Fruit fly (Drosophila melanogaster) whole organism, embryonic: ENCODE measurements around the gene Zpr1.
A peak's percentile ranks its signal among the peaks of the same experiment; 100 is the strongest.

ENCODE experiments used
- CG12104 ChIP-seq: fragments of 200-800 bp; sonication (Bioruptor generic); optimal IDR thresholded peaks from 3 replicates; lab custom pipeline; 2016; ENCODE audit warnings: missing biosample characterization, missing genetic modification characterization
- CG13624 ChIP-seq: fragments of 200-800 bp; sonication (Bioruptor generic); optimal IDR thresholded peaks from 2 replicates; lab custom pipeline; 2016; ENCODE audit warnings: missing biosample characterization, missing genetic modification characterization
- CG15479 ChIP-seq: fragments of 200-800 bp; sonication (Bioruptor generic); optimal IDR thresholded peaks from 3 replicates; lab custom pipeline; 2019; ENCODE audit warnings: missing biosample characterization, mild to moderate bottlenecking, missing genetic modification characterization, moderate library complexity
- CG1832 ChIP-seq: fragments of 200-800 bp; sonication (Bioruptor generic); optimal IDR thresholded peaks from 2 replicates; lab custom pipeline; 2017; ENCODE audit warnings: missing biosample characterization, mild to moderate bottlenecking, missing genetic modification characterization, inconsistent platforms
- CG2712 ChIP-seq: fragments of 200-800 bp; optimal IDR thresholded peaks from 3 replicates; lab custom pipeline; 2019; ENCODE audit warnings: missing biosample characterization, mild to moderate bottlenecking, missing genetic modification characterization, moderate library complexity
- CG32767 ChIP-seq: fragments of 200-800 bp; sonication (Bioruptor generic); IDR thresholded peaks from 2 replicates; pipeline ENCODE4 v1.3.6; 2022; ENCODE audit warnings: missing biosample characterization, missing genetic modification characterization
- CG34422 ChIP-seq: fragments of 200-800 bp; sonication (Bioruptor generic); IDR thresholded peaks from 3 replicates; pipeline ENCODE4 v1.3.6; 2022; ENCODE audit warnings: missing biosample characterization, missing genetic modification characterization
- CG42726 ChIP-seq: fragments of 200-800 bp; sonication (Bioruptor generic); IDR thresholded peaks from 2 replicates; pipeline ENCODE4 v1.3.6; 2022; ENCODE audit warnings: missing biosample characterization, missing genetic modification characterization; ENCODE audit not compliant: partially characterized antibody
- CG6791 ChIP-seq: fragments of 200-800 bp; sonication (Bioruptor generic); IDR thresholded peaks from 3 replicates; pipeline ENCODE4 v1.3.6; 2022; ENCODE audit warnings: missing biosample characterization, missing genetic modification characterization; ENCODE audit not compliant: partially characterized antibody
- CG8290 ChIP-seq, 3 experiments: fragments of 200-800 bp; sonication (Bioruptor generic); optimal IDR thresholded peaks; 2 replicates each; lab custom pipeline; 2016 to 2019; ENCODE audit warnings: missing biosample characterization in 3 of 3, missing genetic modification characterization in 3 of 3, mild to moderate bottlenecking in 2 of 3, moderate library complexity in 1 of 3
- CG8478 ChIP-seq: fragments of >200 bp; optimal IDR thresholded peaks from 2 replicates; lab custom pipeline; 2018
- CG8924 ChIP-seq: fragments of 200-800 bp; optimal IDR thresholded peaks from 3 replicates; lab custom pipeline; 2019; ENCODE audit warnings: missing biosample characterization, mild to moderate bottlenecking, missing genetic modification characterization, moderate library complexity
- CG9215 ChIP-seq: fragments of 200-800 bp; sonication (Bioruptor generic); IDR thresholded peaks from 2 replicates; pipeline ENCODE4 v1.3.6; 2022; ENCODE audit warnings: missing biosample characterization, missing genetic modification characterization
- CG9727 ChIP-seq: fragments of 200-800 bp; sonication (Bioruptor generic); optimal IDR thresholded peaks from 3 replicates; lab custom pipeline; 2017; ENCODE audit warnings: missing biosample characterization, mild to moderate bottlenecking, missing genetic modification characterization
- Deaf1 ChIP-seq: fragments of 200-800 bp; optimal IDR thresholded peaks from 3 replicates; lab custom pipeline; 2019; ENCODE audit warnings: missing biosample characterization, mild to moderate bottlenecking, missing genetic modification characterization, moderate library complexity
- Dp ChIP-seq: fragments of 200-800 bp; sonication (Bioruptor generic); optimal IDR thresholded peaks from 2 replicates; lab custom pipeline; 2018; ENCODE audit warnings: missing biosample characterization, mild to moderate bottlenecking, missing genetic modification characterization, moderate library complexity
- Drgx ChIP-seq: fragments of 200-800 bp; sonication (Bioruptor generic); IDR thresholded peaks from 2 replicates; pipeline ENCODE4 v1.3.6; 2022; ENCODE audit warnings: missing biosample characterization, missing genetic modification characterization
- HLHmδ ChIP-seq: fragments of 200-800 bp; sonication (Bioruptor generic); optimal IDR thresholded peaks from 2 replicates; lab custom pipeline; 2018; ENCODE audit warnings: missing biosample characterization, mild to moderate bottlenecking, missing genetic modification characterization, moderate library complexity
- Med ChIP-seq: fragments of 200-800 bp; sonication (Bioruptor generic); peaks from one replicate; lab custom pipeline; 2016; ENCODE audit warnings: missing biosample characterization, missing genetic modification characterization, mild to moderate bottlenecking, inconsistent platforms, moderate library complexity
- Mrtf ChIP-seq: fragments of 200-800 bp; sonication (Bioruptor generic); IDR thresholded peaks from 3 replicates; pipeline ENCODE4 v1.3.6; 2022; ENCODE audit warnings: missing biosample characterization, missing genetic modification characterization
- Nf-YC ChIP-seq: fragments of 200-800 bp; optimal IDR thresholded peaks from 3 replicates; lab custom pipeline; 2019; ENCODE audit warnings: missing biosample characterization, mild to moderate bottlenecking, missing genetic modification characterization, moderate library complexity
- Ravus ChIP-seq: fragments of 200-800 bp; sonication (Bioruptor generic); IDR thresholded peaks from 2 replicates; pipeline ENCODE4 v1.3.6; 2022; ENCODE audit warnings: missing biosample characterization, missing genetic modification characterization
- Sox102F ChIP-seq: fragments of 200-800 bp; sonication (Bioruptor generic); optimal IDR thresholded peaks from 2 replicates; lab custom pipeline; 2018; ENCODE audit warnings: missing biosample characterization, mild to moderate bottlenecking, missing genetic modification characterization, moderate library complexity
- Xbp1 ChIP-seq: fragments of 200-800 bp; sonication (Bioruptor generic); optimal IDR thresholded peaks from 3 replicates; lab custom pipeline; 2016; ENCODE audit warnings: missing biosample characterization, mild to moderate bottlenecking, missing genetic modification characterization
- abd-A ChIP-seq: fragments of 200-800 bp; sonication (Bioruptor generic); optimal IDR thresholded peaks from 3 replicates; lab custom pipeline; 2019; ENCODE audit warnings: missing biosample characterization, mild to moderate bottlenecking, missing genetic modification characterization, moderate library complexity
- ac ChIP-seq: fragments of 200-800 bp; sonication (Bioruptor generic); optimal IDR thresholded peaks from 3 replicates; lab custom pipeline; 2017; ENCODE audit warnings: missing biosample characterization, mild to moderate bottlenecking, missing genetic modification characterization
- az2 ChIP-seq: fragments of 200-800 bp; sonication (Bioruptor generic); optimal IDR thresholded peaks from 3 replicates; lab custom pipeline; 2016; ENCODE audit warnings: missing biosample characterization, missing genetic modification characterization
- bbx ChIP-seq: fragments of 200-800 bp; sonication (Bioruptor generic); IDR thresholded peaks from 2 replicates; pipeline ENCODE4 v1.3.6; 2022; ENCODE audit warnings: missing biosample characterization, missing genetic modification characterization; ENCODE audit not compliant: partially characterized antibody
- bsh ChIP-seq, 2 experiments: fragments of 200-800 bp; sonication (Bioruptor generic); optimal IDR thresholded peaks; 2 replicates each; lab custom pipeline; 2017 to 2018; ENCODE audit warnings: mild to moderate bottlenecking in 2 of 2, missing biosample characterization in 2 of 2, missing genetic modification characterization in 2 of 2, moderate library complexity in 1 of 2
- btn ChIP-seq: fragments of 200-800 bp; sonication (Bioruptor generic); optimal IDR thresholded peaks from 2 replicates; lab custom pipeline; 2016; ENCODE audit warnings: missing biosample characterization, missing genetic modification characterization
- cato ChIP-seq: fragments of 200-800 bp; sonication (Bioruptor generic); optimal IDR thresholded peaks from 2 replicates; lab custom pipeline; 2016; ENCODE audit warnings: missing biosample characterization, missing genetic modification characterization, borderline replicate concordance
- cg ChIP-seq: fragments of 200-800 bp; sonication (Bioruptor generic); optimal IDR thresholded peaks from 3 replicates; lab custom pipeline; 2019; ENCODE audit warnings: missing biosample characterization, mild to moderate bottlenecking, missing genetic modification characterization, moderate library complexity
- chinmo ChIP-seq: fragments of 200-800 bp; sonication (Bioruptor generic); IDR thresholded peaks from 4 replicates; pipeline ENCODE4 v1.3.6; 2022; ENCODE audit warnings: missing biosample characterization, missing genetic modification characterization; ENCODE audit not compliant: partially characterized antibody
- ci ChIP-seq: fragments of 200-800 bp; sonication (Bioruptor generic); IDR thresholded peaks from 3 replicates; pipeline ENCODE4 v1.3.6; 2022; ENCODE audit warnings: missing biosample characterization, missing genetic modification characterization
- ewg ChIP-seq: fragments of 200-800 bp; sonication (Bioruptor generic); optimal IDR thresholded peaks from 3 replicates; lab custom pipeline; 2017; ENCODE audit warnings: mild to moderate bottlenecking, missing biosample characterization, missing genetic modification reagents, missing genetic modification characterization
- exex ChIP-seq: fragments of 200-800 bp; sonication (Bioruptor generic); optimal IDR thresholded peaks from 4 replicates; lab custom pipeline; 2018; ENCODE audit warnings: missing biosample characterization, mild to moderate bottlenecking, missing genetic modification characterization, moderate library complexity
- gsb ChIP-seq: fragments of 200-800 bp; sonication (Bioruptor generic); IDR thresholded peaks from 2 replicates; pipeline ENCODE4 v1.3.6; 2022; ENCODE audit warnings: missing biosample characterization, missing genetic modification characterization
- hb ChIP-seq: fragments of 200-800 bp; sonication (Bioruptor generic); IDR thresholded peaks from 3 replicates; pipeline ENCODE4 v1.3.6; 2022; ENCODE audit warnings: missing biosample characterization, missing genetic modification characterization; ENCODE audit not compliant: partially characterized antibody
- nom ChIP-seq: fragments of 200-800 bp; sonication (Bioruptor generic); optimal IDR thresholded peaks from 2 replicates; lab custom pipeline; 2017; ENCODE audit warnings: missing biosample characterization, missing genetic modification characterization, mild to moderate bottlenecking, moderate library complexity, missing genetic modification reagents
- p53 ChIP-seq: fragments of 200-800 bp; sonication (Bioruptor generic); optimal IDR thresholded peaks from 2 replicates; lab custom pipeline; 2016; ENCODE audit warnings: missing biosample characterization, missing genetic modification characterization
- pita ChIP-seq: fragments of 200-800 bp; sonication (Bioruptor generic); optimal IDR thresholded peaks from 2 replicates; lab custom pipeline; 2017; ENCODE audit warnings: missing biosample characterization, mild to moderate bottlenecking, missing genetic modification characterization
- rib ChIP-seq: fragments of 200-800 bp; sonication (Bioruptor generic); IDR thresholded peaks from 2 replicates; pipeline ENCODE4 v1.3.6; 2022; ENCODE audit warnings: missing biosample characterization, missing genetic modification characterization
- scrt ChIP-seq: fragments of 200-800 bp; sonication (Bioruptor generic); optimal IDR thresholded peaks from 2 replicates; lab custom pipeline; 2018; ENCODE audit warnings: missing biosample characterization, mild to moderate bottlenecking, missing genetic modification characterization, moderate library complexity
- sens ChIP-seq: fragments of 200-800 bp; sonication (Bioruptor generic); peaks from one replicate; lab custom pipeline; 2016; ENCODE audit warnings: missing biosample characterization, missing genetic modification characterization
- unc-4 ChIP-seq: fragments of 200-800 bp; sonication (Bioruptor generic); IDR thresholded peaks from 2 replicates; pipeline ENCODE4 v1.3.6; 2022; ENCODE audit warnings: missing biosample characterization, missing genetic modification characterization; ENCODE audit not compliant: partially characterized antibody
- unpg ChIP-seq: fragments of 200-800 bp; sonication (Bioruptor generic); optimal IDR thresholded peaks from 3 replicates; lab custom pipeline; 2018; ENCODE audit warnings: missing biosample characterization, mild to moderate bottlenecking, missing genetic modification characterization, moderate library complexity
- vnd ChIP-seq: fragments of 200-800 bp; sonication (Bioruptor generic); IDR thresholded peaks from 3 replicates; pipeline ENCODE4 v1.3.6; 2022; ENCODE audit warnings: missing biosample characterization, missing genetic modification characterization; ENCODE audit not compliant: partially characterized antibody
- vvl ChIP-seq: fragments of 200-800 bp; sonication (Bioruptor generic); IDR thresholded peaks from 2 replicates; pipeline ENCODE4 v1.3.6; 2022; ENCODE audit warnings: missing biosample characterization, missing genetic modification characterization

Gene Zpr1

DNA sequence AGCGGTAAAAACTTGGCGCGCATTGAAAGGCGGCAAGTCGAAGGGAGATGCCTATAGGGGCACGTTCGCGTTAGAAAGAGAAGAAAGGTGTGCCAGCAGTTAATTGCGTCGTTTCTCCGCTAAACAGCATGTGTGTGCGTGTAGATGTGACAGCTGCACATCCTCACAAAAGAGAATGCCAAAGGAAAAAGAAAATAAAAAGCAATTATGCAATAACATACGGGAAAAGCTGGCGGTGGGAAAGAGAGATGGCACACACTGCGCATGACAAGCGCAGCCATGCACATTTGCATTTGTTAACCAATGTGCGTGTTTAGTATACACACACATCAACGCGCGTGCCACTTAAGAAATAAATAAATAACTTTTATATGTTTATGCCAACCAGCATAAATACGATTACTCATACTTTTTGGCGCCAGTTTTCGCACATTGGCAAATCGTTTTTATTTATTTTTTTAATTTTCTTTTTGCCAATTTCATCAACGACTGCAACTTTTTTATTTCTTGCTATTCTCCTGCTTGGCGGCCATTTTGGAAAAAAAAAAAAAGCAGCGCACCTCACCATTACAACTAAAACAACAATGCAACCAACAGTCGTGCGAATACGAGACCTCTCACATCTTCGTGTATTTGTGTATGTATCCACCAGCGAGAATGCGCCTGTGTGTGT, 6.0 kb downstream of the Zpr1 start:
- TF ChIP-seq CG15479, result peak; percentile 46
- TF ChIP-seq Ravus (GFP tag; lab: Robert Waterston, UW), result no peak
- peak in 1 of 2 experiments; percentile 30 for TF ChIP-seq bsh (GFP tag; optimal IDR thresholded peaks at IDR 0.05; lab: Kevin White, UChicago)
- TF ChIP-seq CG32767 (GFP tag; lab: Robert Waterston, UW), result peak; percentile 89
- TF ChIP-seq vnd (GFP tag; lab: Robert Waterston, UW), result no peak
- TF ChIP-seq Dp (GFP tag; lab: Kevin White, UChicago), result peak; percentile 34
- no peak for TF ChIP-seq cato
- TF ChIP-seq abd-A (tag; lab: Kevin White, UChicago), result peak; percentile 88
- TF ChIP-seq chinmo (GFP tag; lab: Robert Waterston, UW), result peak; percentile 86; the same call in 3 of the 4 replicates
- peak; percentile 31; the same call in 1 of the 2 replicates for TF ChIP-seq Drgx (GFP tag; lab: Robert Waterston, UW)
- TF ChIP-seq CG8290 (GFP tag; optimal IDR thresholded peaks at IDR 0.05; lab: Kevin White, UChicago), result no peak
- peak in 1 of 2 experiments; percentile 33 for TF ChIP-seq CG8290 (tag; optimal IDR thresholded peaks at IDR 0.05; lab: Kevin White, UChicago)
- peak; percentile 49 for TF ChIP-seq nom (GFP tag; lab: Kevin White, UChicago)
- TF ChIP-seq HLHmδ (GFP tag; lab: Kevin White, UChicago), result peak; percentile 26
- no peak for TF ChIP-seq rib (GFP tag; lab: Robert Waterston, UW)
- TF ChIP-seq cg (GFP tag; lab: Kevin White, UChicago), result peak; percentile 69
- no peak for TF ChIP-seq gsb (GFP tag; lab: Robert Waterston, UW)
- TF ChIP-seq CG2712, result no peak
- TF ChIP-seq ac (GFP tag; lab: Kevin White, UChicago), result peak; percentile 23
- peak; percentile 48 for TF ChIP-seq sens (GFP tag; lab: Kevin White, UChicago)
- no peak for TF ChIP-seq unpg (GFP tag; lab: Kevin White, UChicago)
- peak; percentile 93 for TF ChIP-seq CG13624 (GFP tag; lab: Kevin White, UChicago)
- no peak for TF ChIP-seq scrt (GFP tag; lab: Kevin White, UChicago)
- peak; percentile 45 for TF ChIP-seq Nf-YC (tag; lab: Kevin White, UChicago)
- TF ChIP-seq CG42726 (GFP tag; lab: Robert Waterston, UW), result no peak
- TF ChIP-seq pita, result no peak
- TF ChIP-seq hb (GFP tag; lab: Robert Waterston, UW), result no peak
- TF ChIP-seq Deaf1 (tag; lab: Kevin White, UChicago), result peak; percentile 81
- peak; percentile 73 for TF ChIP-seq Med (GFP tag; lab: Kevin White, UChicago)
- no peak for TF ChIP-seq btn (GFP tag; lab: Kevin White, UChicago)
- peak; percentile 78 for TF ChIP-seq CG1832 (GFP tag; lab: Kevin White, UChicago)
- peak; percentile 71 for TF ChIP-seq ewg (GFP tag; lab: Kevin White, UChicago)
- peak; percentile 65 for TF ChIP-seq CG8478 (lab: Kevin White, UChicago)
- no peak for TF ChIP-seq Mrtf (GFP tag; lab: Robert Waterston, UW)
- TF ChIP-seq p53 (GFP tag; lab: Kevin White, UChicago), result peak; percentile 29
- no peak for TF ChIP-seq unc-4
- TF ChIP-seq CG12104 (GFP tag; lab: Kevin White, UChicago), result peak; percentile 15
- no peak for TF ChIP-seq CG6791 (GFP tag; lab: Robert Waterston, UW)
- TF ChIP-seq Sox102F (GFP tag; lab: Kevin White, UChicago), result no peak
- peak; percentile 56; the same call in 1 of the 2 replicates for TF ChIP-seq vvl (GFP tag; lab: Robert Waterston, UW)
- TF ChIP-seq CG9727 (GFP tag; lab: Kevin White, UChicago), result peak; percentile 1
- peak; percentile 66 for TF ChIP-seq CG8924 (tag; lab: Kevin White, UChicago)
- TF ChIP-seq exex (tag; lab: Kevin White, UChicago), result peak; percentile 5
- 0 out of 3 replicates have a peak, but pooled peaks have one; percentile 21 for TF ChIP-seq ci
- TF ChIP-seq az2 (GFP tag; lab: Kevin White, UChicago), result no peak
- TF ChIP-seq bbx (GFP tag; lab: Robert Waterston, UW), result no peak
- TF ChIP-seq CG9215 (GFP tag; lab: Robert Waterston, UW), result no peak
- TF ChIP-seq Xbp1 (GFP tag; lab: Kevin White, UChicago), result no peak
- TF ChIP-seq CG34422 (GFP tag; lab: Robert Waterston, UW), result peak; percentile 68; the same call in 2 of the 3 replicates
